4 fruit fly cellular contexts compared by ENCODE assay signal in genomic region chr3L:9211302-9211930, dm6.
TF ChIP-seq lines count a peak whose summit lies in the region.

Gene CG4476 (plus strand): TSS chr3L:9211880.

- TF ChIP-seq CTCF in whole organism, embryonic (GFP tag; optimal IDR thresholded peaks at IDR 0.05; lab: Kevin White, UChicago): no peak

TF ChIP-seq in whole organism, adult, 20 proteins besides CTCF, POLR2A, EP300 and RAD21:
- TF ChIP-seq cic (GFP tag; optimal IDR thresholded peaks at IDR 0.05; lab: Kevin White, UChicago) (peak; percentile 43), toe (GFP tag; optimal IDR thresholded peaks at IDR 0.05; lab: Kevin White, UChicago) (no peak)

TF ChIP-seq in whole organism, embryonic, 481 proteins besides CTCF, POLR2A, EP300 and RAD21 (continues in another document):
- peak; percentile 8 for TF ChIP-seq HmgZ (tag; optimal IDR thresholded peaks at IDR 0.05; lab: Kevin White, UChicago)
- no peak for TF ChIP-seq chm (GFP tag; IDR thresholded peaks at IDR 0.05; lab: Robert Waterston, UW)
- TF ChIP-seq Opbp (GFP tag; IDR thresholded peaks at IDR 0.05; lab: Robert Waterston, UW; ENCODE audit: partially characterized antibody): 0 out of 3 replicates have a peak, but pooled peaks have one; percentile 13
- TF ChIP-seq unpg (GFP tag; optimal IDR thresholded peaks at IDR 0.05; lab: Kevin White, UChicago): no peak
- peak; percentile 7 for TF ChIP-seq CoRest (tag; optimal IDR thresholded peaks at IDR 0.05; lab: Kevin White, UChicago)
- peak; percentile 38; the same call in 1 of the 2 replicates for TF ChIP-seq Rfx (GFP tag; IDR thresholded peaks at IDR 0.05; lab: Robert Waterston, UW)
- no peak for TF ChIP-seq croc (GFP tag; conservative IDR thresholded peaks at IDR 0.05; lab: Robert Waterston, UW)
- TF ChIP-seq Abd-B (GFP tag; optimal IDR thresholded peaks at IDR 0.05; lab: Kevin White, UChicago): peak; percentile 44
- TF ChIP-seq Lhr (GFP tag; optimal IDR thresholded peaks at IDR 0.05; lab: Kevin White, UChicago): peak; percentile 15
- TF ChIP-seq Ets65A (GFP tag; lab: Kevin White, UChicago): peak; percentile 89
- peak; percentile 91 for TF ChIP-seq stwl (tag; optimal IDR thresholded peaks at IDR 0.05; lab: Kevin White, UChicago)
- peak; percentile 92 for TF ChIP-seq Myb (GFP tag; optimal IDR thresholded peaks at IDR 0.05; lab: Kevin White, UChicago)
- no peak for TF ChIP-seq sna (GFP tag; IDR thresholded peaks at IDR 0.05; lab: Robert Waterston, UW; ENCODE audit: partially characterized antibody)
- peak; percentile 0 for TF ChIP-seq Xbp1 (GFP tag; optimal IDR thresholded peaks at IDR 0.05; lab: Kevin White, UChicago)
- TF ChIP-seq chinmo (GFP tag; IDR thresholded peaks at IDR 0.05; lab: Robert Waterston, UW; ENCODE audit: partially characterized antibody): 0 out of 4 replicates have a peak, but pooled peaks have one; percentile 13
- peak; percentile 18; the same call in 1 of the 2 replicates for TF ChIP-seq sob (GFP tag; IDR thresholded peaks at IDR 0.05; lab: Robert Waterston, UW)
- TF ChIP-seq prd (optimal IDR thresholded peaks at IDR 0.05; lab: Kevin White, UChicago): no peak
- 0 out of 3 replicates have a peak, but pooled peaks have one; percentile 30 for TF ChIP-seq prd (GFP tag; IDR thresholded peaks at IDR 0.05; lab: Robert Waterston, UW)
- TF ChIP-seq jing (GFP tag; optimal IDR thresholded peaks at IDR 0.05; lab: Kevin White, UChicago): no peak
- TF ChIP-seq Ets97D (GFP tag; optimal IDR thresholded peaks at IDR 0.05; lab: Kevin White, UChicago): peak; percentile 15
- no peak for TF ChIP-seq fu2 (GFP tag; optimal IDR thresholded peaks at IDR 0.05; lab: Kevin White, UChicago)
- TF ChIP-seq vvl (GFP tag; IDR thresholded peaks at IDR 0.05; lab: Robert Waterston, UW): peak; percentile 44; the same call in 1 of the 2 replicates
- 0 out of 2 replicates have a peak, but pooled peaks have one; percentile 13 for TF ChIP-seq Bgb (GFP tag; IDR thresholded peaks at IDR 0.05; lab: Robert Waterston, UW; ENCODE audit: partially characterized antibody)
- TF ChIP-seq slbo (GFP tag; IDR thresholded peaks at IDR 0.05; lab: Robert Waterston, UW): peak; percentile 18; the same call in 1 of the 2 replicates
- peak; percentile 44; the same call in 2 of the 3 replicates for TF ChIP-seq CG16813 (GFP tag; IDR thresholded peaks at IDR 0.05; lab: Robert Waterston, UW; ENCODE audit: partially characterized antibody)
- TF ChIP-seq CG3163 (GFP tag; optimal IDR thresholded peaks at IDR 0.05; lab: Kevin White, UChicago): no peak

TF ChIP-seq in whole organism, prepupa, 60 proteins besides CTCF, POLR2A, EP300 and RAD21:
- TF ChIP-seq CG1621 (tag; optimal IDR thresholded peaks at IDR 0.05; lab: Kevin White, UChicago): peak; percentile 48
- no peak for TF ChIP-seq Blimp-1 (GFP tag; optimal IDR thresholded peaks at IDR 0.05; lab: Kevin White, UChicago)
- TF ChIP-seq CG8319 (GFP tag; optimal IDR thresholded peaks at IDR 0.05; lab: Kevin White, UChicago): no peak
- peak; percentile 50 for TF ChIP-seq svp (GFP tag; lab: Kevin White, UChicago)

TF ChIP-seq in whole organism, wandering third instar larva, 38 proteins besides CTCF, POLR2A, EP300 and RAD21:
- peak in 1 of 2 experiments; percentile 56 for TF ChIP-seq dl (GFP tag; optimal IDR thresholded peaks at IDR 0.05; lab: Kevin White, UChicago; ENCODE audit: insufficient read depth in 1 of 2, partially characterized antibody in 2 of 2)
- no peak for TF ChIP-seq Sp1 (GFP tag; optimal IDR thresholded peaks at IDR 0.05; lab: Kevin White, UChicago)
- no peak for TF ChIP-seq Dfd (GFP tag; optimal IDR thresholded peaks at IDR 0.05; lab: Kevin White, UChicago)
- TF ChIP-seq woc (GFP tag; optimal IDR thresholded peaks at IDR 0.05; lab: Kevin White, UChicago): no peak
- TF ChIP-seq Myc (optimal IDR thresholded peaks at IDR 0.05; lab: Kevin White, UChicago): peak; percentile 11
- TF ChIP-seq Vsx2 (GFP tag; optimal IDR thresholded peaks at IDR 0.05; lab: Kevin White, UChicago; ENCODE audit: partially characterized antibody): peak; percentile 59
- no peak for TF ChIP-seq sv (GFP tag; optimal IDR thresholded peaks at IDR 0.05; lab: Kevin White, UChicago)
- TF ChIP-seq CG9705 (GFP tag; optimal IDR thresholded peaks at IDR 0.05; lab: Kevin White, UChicago): no peak
- TF ChIP-seq dmrt93B (GFP tag; optimal IDR thresholded peaks at IDR 0.05; lab: Kevin White, UChicago): no peak
- no peak for TF ChIP-seq jim (GFP tag; optimal IDR thresholded peaks at IDR 0.05; lab: Kevin White, UChicago)
- TF ChIP-seq dsf (GFP tag; optimal IDR thresholded peaks at IDR 0.05; lab: Kevin White, UChicago; ENCODE audit: borderline replicate concordance): no peak
- TF ChIP-seq fru (GFP tag; optimal IDR thresholded peaks at IDR 0.05; lab: Kevin White, UChicago): no peak
- no peak for TF ChIP-seq CrebA (GFP tag; optimal IDR thresholded peaks at IDR 0.05; lab: Kevin White, UChicago; ENCODE audit: borderline replicate concordance)
- no peak for TF ChIP-seq pan (optimal IDR thresholded peaks at IDR 0.05; lab: Kevin White, UChicago)
- no peak for TF ChIP-seq CG32264 (GFP tag; optimal IDR thresholded peaks at IDR 0.05; lab: Kevin White, UChicago)
- TF ChIP-seq lola (GFP tag; optimal IDR thresholded peaks at IDR 0.05; lab: Kevin White, UChicago): no peak
- peak; percentile 89 for TF ChIP-seq Dif (GFP tag; optimal IDR thresholded peaks at IDR 0.05; lab: Kevin White, UChicago; ENCODE audit: partially characterized antibody)
